Fruit fly (Drosophila melanogaster): ENCODE results near the gene lmgB.
A peak's percentile ranks its signal among the peaks of the same experiment; 100 is the strongest.

- TF ChIP-seq Dll (GFP tag; IDR thresholded peaks at IDR 0.05; ENCODE audit: partially characterized antibody) (no peak), Sox102F (GFP tag; optimal IDR thresholded peaks at IDR 0.05) (peak; percentile 79), Elba2 (GFP tag; optimal IDR thresholded peaks at IDR 0.05) (no peak), D19B (GFP tag; optimal IDR thresholded peaks at IDR 0.05) (no peak), CG5953 (GFP tag; IDR thresholded peaks at IDR 0.05) (no peak)
These were observed 25.6 kb upstream of the lmgB start for dm6 chr2L:8553789-8554626.
